Fruit fly (Drosophila melanogaster) whole organism, embryonic: ENCODE results near the gene wam.

ENCODE experiments used
- CG10462 ChIP-seq: fragments of 200-800 bp; sonication (Bioruptor generic); optimal IDR thresholded peaks from 2 replicates; lab custom pipeline; 2016; ENCODE audit warnings: missing biosample characterization, missing genetic modification characterization
- CG11560 ChIP-seq: fragments of 200-800 bp; sonication (Bioruptor generic); IDR thresholded peaks from 3 replicates; pipeline ENCODE4 v1.3.6; 2022; ENCODE audit warnings: missing biosample characterization, missing genetic modification characterization
- CG7987 ChIP-seq: fragments of 200-800 bp; sonication (Bioruptor generic); optimal IDR thresholded peaks from 2 replicates; lab custom pipeline; 2018; ENCODE audit warnings: missing biosample characterization, mild to moderate bottlenecking, missing genetic modification characterization, moderate library complexity
- CG9215 ChIP-seq: fragments of 200-800 bp; sonication (Bioruptor generic); IDR thresholded peaks from 2 replicates; pipeline ENCODE4 v1.3.6; 2022; ENCODE audit warnings: missing biosample characterization, missing genetic modification characterization
- CG9609 ChIP-seq: fragments of 200-800 bp; sonication (Bioruptor generic); optimal IDR thresholded peaks from 3 replicates; lab custom pipeline; 2016; ENCODE audit warnings: missing biosample characterization, missing genetic modification characterization
- dpn ChIP-seq, 2 experiments: fragments of 200-800 bp; sonication (Bioruptor generic); optimal IDR thresholded peaks; 3 replicates each; lab custom pipeline; 2016; ENCODE audit warnings: missing biosample characterization in 2 of 2, missing genetic modification characterization in 2 of 2
- eyg ChIP-seq: fragments of 200-800 bp; sonication (Bioruptor generic); optimal IDR thresholded peaks from 3 replicates; lab custom pipeline; 2016; ENCODE audit warnings: missing biosample characterization, missing genetic modification characterization
- org-1 ChIP-seq: fragments of 200-800 bp; sonication (Bioruptor generic); optimal IDR thresholded peaks from 2 replicates; lab custom pipeline; 2017; ENCODE audit warnings: missing biosample characterization, missing genetic modification characterization
- salm ChIP-seq: fragments of 200-800 bp; sonication (Bioruptor generic); optimal IDR thresholded peaks from 2 replicates; lab custom pipeline; 2018; ENCODE audit warnings: missing biosample characterization, mild to moderate bottlenecking, missing genetic modification characterization
- wek ChIP-seq: fragments of 200-800 bp; sonication (Bioruptor generic); optimal IDR thresholded peaks from 3 replicates; lab custom pipeline; 2018; ENCODE audit warnings: missing biosample characterization, mild to moderate bottlenecking, missing genetic modification characterization, moderate library complexity
- zen2 ChIP-seq: fragments of 200-800 bp; sonication (Bioruptor generic); IDR thresholded peaks from 3 replicates; pipeline ENCODE4 v1.3.6; 2022; ENCODE audit warnings: missing biosample characterization, missing genetic modification characterization; ENCODE audit not compliant: partially characterized antibody

- TF ChIP-seq CG9215 (GFP tag; lab: Robert Waterston, UW) (no peak), CG11560 (tag; lab: Robert Waterston, UW) (no peak), CG10462 (GFP tag; lab: Kevin White, UChicago) (no peak), eyg (GFP tag; lab: Kevin White, UChicago) (no peak), zen2 (no peak), CG7987 (peak; percentile 61), org-1 (GFP tag; lab: Kevin White, UChicago) (no peak), dpn (GFP tag; optimal IDR thresholded peaks at IDR 0.05; lab: Kevin White, UChicago) (no peak), CG9609 (GFP tag; lab: Kevin White, UChicago) (no peak), wek (GFP tag; lab: Kevin White, UChicago) (peak; percentile 39), salm (tag; lab: Kevin White, UChicago) (no peak)
Observed at dm6 chr3R:23284256-23284655, 3.6 kb downstream of the wam start.
